Fruit fly (Drosophila melanogaster) whole organism: Measurements from ENCODE around the gene sxe2.

Experiments
- CG8478 ChIP-seq: fragments of >200 bp; optimal IDR thresholded peaks from 2 replicates; lab custom pipeline; 2018; ENCODE audit warnings: inconsistent platforms
- Dll ChIP-seq: fragments of >200 bp; optimal IDR thresholded peaks from 2 replicates; lab custom pipeline; 2017
- EcR ChIP-seq, 2 experiments: fragments of >200 bp; optimal IDR thresholded peaks; 2 replicates each; lab custom pipeline; 2017; ENCODE audit warnings: missing biosample characterization in 2 of 2, missing genetic modification characterization in 2 of 2, missing genetic modification reagents in 2 of 2
- pan ChIP-seq: fragments of >200 bp; optimal IDR thresholded peaks from 2 replicates; lab custom pipeline; 2017
- psq ChIP-seq: fragments of >200 bp; optimal IDR thresholded peaks from 2 replicates; lab custom pipeline; 2017
- usp ChIP-seq: fragments of >200 bp; optimal IDR thresholded peaks from 2 replicates; lab custom pipeline; 2017; ENCODE audit warnings: missing biosample characterization, missing genetic modification characterization, mixed read lengths

DNA sequence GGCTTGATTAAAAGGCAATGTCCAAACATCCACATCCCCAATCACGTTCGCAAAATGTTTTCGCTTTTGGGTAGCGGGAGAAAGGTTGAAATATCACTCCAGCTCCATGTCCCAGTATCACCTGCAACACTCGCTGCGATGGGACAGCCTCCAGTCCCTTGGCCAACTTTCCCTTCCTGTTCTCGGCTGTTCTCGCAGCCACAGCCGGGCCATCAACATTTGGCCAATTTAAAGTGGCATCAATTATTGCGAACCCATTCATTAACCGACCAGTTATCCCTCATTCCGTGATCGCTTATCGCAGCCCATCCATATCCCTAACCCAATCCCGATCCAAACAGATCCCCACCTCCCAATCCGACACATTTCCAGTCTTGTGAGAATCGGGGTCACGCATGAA, 29.4 kb downstream of the sxe2 start:
- TF ChIP-seq Dll (lab: Kevin White, UChicago) (peak; percentile 54), CG8478 (lab: Kevin White, UChicago) (no peak), EcR (GFP tag; optimal IDR thresholded peaks at IDR 0.05; lab: Kevin White, UChicago) (no peak), pan (no peak), usp (GFP tag; lab: Kevin White, UChicago) (no peak), psq (lab: Kevin White, UChicago) (no peak)
